Worm (Caenorhabditis elegans) whole organism, L4 larva: ENCODE data around the gene B0280.9.

Source experiments
- F10B5.3 ChIP-seq: sonication (generic microtip); optimal IDR thresholded peaks from 2 replicates; lab custom pipeline; 2016; ENCODE audit warnings: mild to moderate bottlenecking, missing genetic modification characterization, missing compliant biosample characterization
- F37D6.2 ChIP-seq: sonication (generic microtip); optimal IDR thresholded peaks from 2 replicates; lab custom pipeline; 2016; ENCODE audit warnings: mild to moderate bottlenecking, missing genetic modification characterization, missing compliant biosample characterization
- F49E8.2 ChIP-seq: sonication (generic microtip); optimal IDR thresholded peaks from 2 replicates; lab custom pipeline; 2016; ENCODE audit warnings: missing compliant biosample characterization, mild to moderate bottlenecking, missing genetic modification characterization, borderline replicate concordance
- R02D3.7 ChIP-seq: fragments of 150-350 bp; sonication (generic microtip); optimal IDR thresholded peaks from 3 replicates; lab custom pipeline; 2014; ENCODE audit warnings: missing biosample characterization, missing genetic modification characterization
- T20F7.1 ChIP-seq: fragments of 200-800 bp; sonication (Bioruptor generic); optimal IDR thresholded peaks from 2 replicates; lab custom pipeline; 2018; ENCODE audit warnings: mild to moderate bottlenecking, missing genetic modification characterization, missing compliant biosample characterization
- Y105C5A.15 ChIP-seq: fragments of 200-800 bp; sonication (Bioruptor generic); IDR thresholded peaks from 2 replicates; pipeline ENCODE4 v1.3.6; 2022; ENCODE audit warnings: missing genetic modification characterization, missing compliant biosample characterization
- Y48G9A.11 ChIP-seq: fragments of 200-800 bp; sonication (Bioruptor generic); IDR thresholded peaks from 2 replicates; pipeline ENCODE4 v1.3.6; 2022; ENCODE audit warnings: missing genetic modification reagents, missing genetic modification characterization, missing compliant biosample characterization
- ZK546.5 ChIP-seq, 2 experiments: sonication (generic microtip); optimal IDR thresholded peaks; 2 replicates each; lab custom pipeline; 2017; ENCODE audit warnings: missing biosample characterization in 2 of 2, missing genetic modification characterization in 2 of 2
- aha-1 ChIP-seq: fragments of 150-350 bp; peaks from one replicate; lab custom pipeline; 2014; ENCODE audit warnings: missing biosample characterization, missing genetic modification characterization
- arid-1 ChIP-seq: fragments of 200-800 bp; sonication (Bioruptor generic); conservative IDR thresholded peaks from 2 replicates; pipeline ENCODE4 v1.3.6; 2022; ENCODE audit warnings: missing genetic modification reagents, missing genetic modification characterization, missing compliant biosample characterization
- attf-4 ChIP-seq: sonication (generic microtip); optimal IDR thresholded peaks from 3 replicates; lab custom pipeline; 2017; ENCODE audit warnings: missing biosample characterization, missing genetic modification characterization
- ceh-20 ChIP-seq: fragments of 200-800 bp; sonication (Bioruptor generic); IDR thresholded peaks from 2 replicates; pipeline ENCODE4 v1.3.6; 2022; ENCODE audit warnings: missing genetic modification reagents, missing genetic modification characterization, missing compliant biosample characterization
- ctbp-1 ChIP-seq: fragments of 200-800 bp; sonication (Bioruptor generic); IDR thresholded peaks from 2 replicates; pipeline ENCODE4 v1.3.6; 2022; ENCODE audit warnings: missing genetic modification reagents, missing genetic modification characterization, missing compliant biosample characterization
- daf-16 ChIP-seq, 3 experiments: sonication (generic microtip); optimal IDR thresholded peaks; 2 replicates each; lab custom pipeline; 2016 to 2017; ENCODE audit warnings: missing genetic modification characterization in 3 of 3, missing genetic modification reagents in 3 of 3, mild to moderate bottlenecking in 2 of 3, missing compliant biosample characterization in 2 of 3, missing biosample characterization in 1 of 3, moderate library complexity in 1 of 3
- daf-8 ChIP-seq: fragments of 200-800 bp; sonication (Bioruptor generic); IDR thresholded peaks from 2 replicates; pipeline ENCODE4 v1.3.6; 2022; ENCODE audit warnings: missing genetic modification characterization, missing compliant biosample characterization
- dmd-9 ChIP-seq: fragments of 200-800 bp; sonication (Bioruptor generic); IDR thresholded peaks from 2 replicates; pipeline ENCODE4 v1.3.6; 2022; ENCODE audit warnings: missing genetic modification reagents, missing genetic modification characterization, missing compliant biosample characterization
- dpl-1 ChIP-seq: fragments of 150-350 bp; optimal IDR thresholded peaks from 2 replicates; lab custom pipeline; 2014; ENCODE audit warnings: missing biosample characterization, missing genetic modification reagents, missing genetic modification characterization
- duxl-1 ChIP-seq: sonication (generic microtip); optimal IDR thresholded peaks from 2 replicates; lab custom pipeline; 2016; ENCODE audit warnings: mild to moderate bottlenecking, missing genetic modification characterization, moderate library complexity, missing compliant biosample characterization; ENCODE audit not compliant: poor library complexity
- dve-1 ChIP-seq: sonication (generic microtip); optimal IDR thresholded peaks from 2 replicates; lab custom pipeline; 2017; ENCODE audit warnings: antibody characterized with exemption, mild to moderate bottlenecking, missing genetic modification characterization, missing compliant biosample characterization; ENCODE audit not compliant: insufficient read depth
- fkh-10 ChIP-seq: fragments of 150-350 bp; optimal IDR thresholded peaks from 2 replicates; lab custom pipeline; 2014; ENCODE audit warnings: missing biosample characterization, missing genetic modification reagents, missing genetic modification characterization
- hlh-11 ChIP-seq: fragments of 200-800 bp; sonication (Bioruptor generic); optimal IDR thresholded peaks from 2 replicates; lab custom pipeline; 2018; ENCODE audit warnings: mild to moderate bottlenecking, missing genetic modification characterization, missing compliant biosample characterization
- jun-1 ChIP-seq: fragments of 150-350 bp; optimal IDR thresholded peaks from 2 replicates; lab custom pipeline; 2014; ENCODE audit warnings: missing biosample characterization, missing genetic modification reagents, missing genetic modification characterization
- lim-7 ChIP-seq: fragments of 200-800 bp; sonication (Bioruptor generic); IDR thresholded peaks from 2 replicates; pipeline ENCODE4 v1.3.6; 2022; ENCODE audit warnings: missing genetic modification characterization, missing compliant biosample characterization
- lin-13 ChIP-seq: fragments of 150-350 bp; optimal IDR thresholded peaks from 2 replicates; lab custom pipeline; 2014; ENCODE audit warnings: missing biosample characterization, missing genetic modification reagents, missing genetic modification characterization
- lin-15B ChIP-seq: fragments of 150-350 bp; sonication (generic microtip); optimal IDR thresholded peaks from 3 replicates; lab custom pipeline; 2014; ENCODE audit warnings: missing biosample characterization, missing genetic modification characterization
- lin-38 ChIP-seq: fragments of 200-800 bp; sonication (Bioruptor generic); IDR thresholded peaks from 2 replicates; pipeline ENCODE4 v1.3.6; 2022; ENCODE audit warnings: missing genetic modification reagents, missing genetic modification characterization, missing compliant biosample characterization
- lsy-2 ChIP-seq, 2 experiments: fragments of 150-350 bp in 1 of 2; sonication (generic microtip) in 1 of 2; optimal IDR thresholded peaks; 2 replicates each; lab custom pipeline; 2014 to 2017; ENCODE audit warnings: missing biosample characterization in 2 of 2, missing genetic modification characterization in 2 of 2
- mdl-1 ChIP-seq, 2 experiments: fragments of 150-350 bp in 1 of 2; sonication (generic microtip) in 1 of 2; optimal IDR thresholded peaks; 2 replicates each; lab custom pipeline; 2014 to 2017; ENCODE audit warnings: missing biosample characterization in 2 of 2, missing genetic modification characterization in 2 of 2
- mdt-29 ChIP-seq: fragments of 200-800 bp; sonication (Bioruptor generic); IDR thresholded peaks from 2 replicates; pipeline ENCODE4 v1.3.6; 2022; ENCODE audit warnings: missing genetic modification reagents, missing genetic modification characterization, missing compliant biosample characterization
- mes-2 ChIP-seq: sonication (generic microtip); optimal IDR thresholded peaks from 2 replicates; lab custom pipeline; 2016; ENCODE audit warnings: missing genotype, mild to moderate bottlenecking, missing genetic modification characterization, missing compliant biosample characterization; ENCODE audit not compliant: poor library complexity, severe bottlenecking
- mxl-2 ChIP-seq: fragments of 200-800 bp; sonication (Bioruptor generic); conservative IDR thresholded peaks from 2 replicates; pipeline ENCODE4 v1.3.6; 2022; ENCODE audit warnings: missing genetic modification reagents, missing genetic modification characterization, missing compliant biosample characterization
- nhr-10 ChIP-seq: fragments of 150-350 bp; optimal IDR thresholded peaks from 2 replicates; lab custom pipeline; 2014; ENCODE audit warnings: missing biosample characterization, missing genetic modification characterization
- nhr-11 ChIP-seq: fragments of 150-350 bp; optimal IDR thresholded peaks from 2 replicates; lab custom pipeline; 2014; ENCODE audit warnings: missing biosample characterization, missing genetic modification characterization
- nhr-111 ChIP-seq: fragments of 200-800 bp; sonication (Bioruptor generic); optimal IDR thresholded peaks from 2 replicates; lab custom pipeline; 2018; ENCODE audit warnings: mild to moderate bottlenecking, missing genetic modification characterization, missing compliant biosample characterization
- nhr-42 ChIP-seq: fragments of 200-800 bp; sonication (Bioruptor generic); IDR thresholded peaks from 2 replicates; pipeline ENCODE4 v1.3.6; 2022; ENCODE audit warnings: missing genetic modification characterization, missing compliant biosample characterization
- nhr-6 ChIP-seq: fragments of 150-350 bp; optimal IDR thresholded peaks from 2 replicates; lab custom pipeline; 2014; ENCODE audit warnings: missing biosample characterization, missing genetic modification characterization
- nhr-77 ChIP-seq: fragments of 150-350 bp; optimal IDR thresholded peaks from 2 replicates; lab custom pipeline; 2014; ENCODE audit warnings: missing biosample characterization, missing genetic modification characterization
- pha-4 ChIP-seq, 2 experiments: fragments of 150-350 bp in 1 of 2; fragments of 200-800 bp in 1 of 2; sonication (Bioruptor generic) in 1 of 2; IDR thresholded peaks in 1 of 2; optimal IDR thresholded peaks in 1 of 2; 2 replicates each; pipeline versions ENCODE4 v1.3.6 to Lab custom; 2014 to 2022; ENCODE audit warnings: missing genetic modification characterization in 2 of 2, missing genetic modification reagents in 2 of 2, missing biosample characterization in 1 of 2, missing compliant biosample characterization in 1 of 2
- saeg-2 ChIP-seq: fragments of 200-800 bp; sonication (Bioruptor generic); IDR thresholded peaks from 2 replicates; pipeline ENCODE4 v1.3.6; 2022; ENCODE audit warnings: missing genetic modification reagents, missing genetic modification characterization, missing compliant biosample characterization
- set-16 ChIP-seq: fragments of 200-800 bp; sonication (Bioruptor generic); IDR thresholded peaks from 2 replicates; pipeline ENCODE4 v1.3.6; 2022; ENCODE audit warnings: missing genetic modification reagents, missing genetic modification characterization, missing compliant biosample characterization
- tra-1 ChIP-seq: fragments of 200-800 bp; sonication (Bioruptor generic); IDR thresholded peaks from 2 replicates; pipeline ENCODE4 v1.3.6; 2022; ENCODE audit warnings: missing genetic modification reagents, missing genetic modification characterization, missing compliant biosample characterization
- unc-130 ChIP-seq: sonication (generic microtip); optimal IDR thresholded peaks from 2 replicates; lab custom pipeline; 2016; ENCODE audit warnings: missing genetic modification reagents, missing genetic modification characterization, missing compliant biosample characterization
- unc-62 ChIP-seq, 3 experiments: fragments of 150-350 bp in 1 of 3; sonication (generic microtip); optimal IDR thresholded peaks in 2 of 3; peaks in 1 of 3; 1 replicate in 1 of 3; 2 replicates in 2 of 3; lab custom pipeline; 2014 to 2017; ENCODE audit warnings: missing biosample characterization in 3 of 3, missing genetic modification characterization in 3 of 3, missing genetic modification reagents in 3 of 3, missing genotype in 1 of 3
- vab-7 ChIP-seq: fragments of 200-800 bp; sonication (Bioruptor generic); IDR thresholded peaks from 2 replicates; pipeline ENCODE4 v1.3.6; 2022; ENCODE audit warnings: missing genetic modification reagents, missing genetic modification characterization, missing compliant biosample characterization
- zag-1 ChIP-seq: fragments of 150-350 bp; optimal IDR thresholded peaks from 2 replicates; lab custom pipeline; 2014; ENCODE audit warnings: missing biosample characterization, missing genetic modification characterization
- zfp-2 ChIP-seq: sonication (generic microtip); optimal IDR thresholded peaks from 2 replicates; lab custom pipeline; 2016; ENCODE audit warnings: mild to moderate bottlenecking, missing genetic modification characterization, missing compliant biosample characterization
- zip-2 ChIP-seq: fragments of 150-350 bp; optimal IDR thresholded peaks from 2 replicates; lab custom pipeline; 2014; ENCODE audit warnings: missing biosample characterization, missing genetic modification characterization

B0280.9 gene

DNA sequence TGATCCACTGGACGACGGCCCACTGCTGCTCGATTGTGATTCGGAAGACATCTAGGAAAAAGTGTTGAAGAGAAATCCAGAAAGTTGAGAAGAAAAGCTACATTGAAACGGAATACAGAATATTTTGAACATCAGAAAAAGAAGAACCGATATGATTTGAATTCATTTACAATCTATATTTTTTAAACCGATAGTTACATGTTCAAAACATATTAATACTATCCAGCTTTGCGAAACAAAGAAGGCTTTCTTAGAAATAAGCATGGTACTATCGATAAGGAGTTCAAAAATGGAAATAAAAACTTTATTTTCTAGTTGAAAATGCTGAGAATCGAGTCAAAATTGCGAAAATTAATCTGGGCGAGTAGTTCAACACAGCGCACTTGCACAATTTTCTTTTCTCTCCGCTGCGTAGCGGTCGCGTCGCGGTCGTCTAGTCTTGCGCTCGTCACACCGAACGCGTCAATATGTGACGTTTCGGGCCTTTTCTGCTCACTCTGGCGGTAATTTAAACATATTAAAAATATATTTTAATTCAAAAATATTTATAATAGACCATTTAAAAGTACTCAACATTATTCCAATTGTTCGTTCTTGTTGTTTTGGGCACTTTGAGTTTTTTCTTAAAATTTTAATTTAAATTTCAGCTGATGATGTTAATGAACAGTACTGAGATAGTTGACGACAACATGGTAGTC lies 39.5 kb upstream of the B0280.9 start, which contains the start of the genes syf-2 and K04G7.1 (continued):
- peak; percentile 92 for TF ChIP-seq nhr-77
- no peak for TF ChIP-seq daf-8 (GFP tag; lab: Robert Waterston, UW)
- peak; percentile 14 to 26 for TF ChIP-seq daf-16 (GFP tag; optimal IDR thresholded peaks at IDR 0.05; lab: Kevin White, UChicago)
- TF ChIP-seq daf-16 (tag; optimal IDR thresholded peaks at IDR 0.05; lab: Kevin White, UChicago), result peak; percentile 65
- TF ChIP-seq Y105C5A.15 (GFP tag; lab: Robert Waterston, UW), result no peak
- TF ChIP-seq attf-4 (tag; lab: Kevin White, UChicago), result no peak
- TF ChIP-seq F37D6.2 (tag; lab: Kevin White, UChicago), result peak; percentile 83
- no peak for TF ChIP-seq nhr-10 (tag; lab: Kevin White, UChicago)
- no peak for TF ChIP-seq mxl-2 (GFP tag; lab: Robert Waterston, UW)
- 0 out of 2 replicates have a peak, but pooled peaks have one; percentile 37 for TF ChIP-seq Y48G9A.11
- TF ChIP-seq R02D3.7 (tag; lab: Kevin White, UChicago), result no peak
- peak; percentile 47 to 96 for TF ChIP-seq lsy-2 (tag; optimal IDR thresholded peaks at IDR 0.05; lab: Kevin White, UChicago)
- peak; percentile 53; the same call in 1 of the 2 replicates for TF ChIP-seq ctbp-1
- TF ChIP-seq lin-13 (GFP tag; lab: Kevin White, UChicago), result peak; percentile 98
- TF ChIP-seq zfp-2 (tag; lab: Kevin White, UChicago), result peak; percentile 80
- TF ChIP-seq mdt-29 (GFP tag; lab: Robert Waterston, UW), result peak; percentile 45; the same call in 1 of the 2 replicates
- peak; percentile 79 for TF ChIP-seq lin-15B
- peak; percentile 74; the same call in 1 of the 2 replicates for TF ChIP-seq saeg-2
- TF ChIP-seq tra-1 (GFP tag; lab: Robert Waterston, UW), result 0 out of 2 replicates have a peak, but pooled peaks have one; percentile 57
- TF ChIP-seq aha-1, result peak; percentile 87
- TF ChIP-seq arid-1, result peak; percentile 78
- peak in 1 of 2 experiments; percentile 62 for TF ChIP-seq unc-62 (GFP tag; optimal IDR thresholded peaks at IDR 0.05 in 1 of 2; lab: Kevin White, UChicago)
- no peak for TF ChIP-seq unc-62 (tag; optimal IDR thresholded peaks at IDR 0.05; lab: Kevin White, UChicago)
- TF ChIP-seq ceh-20 (GFP tag; lab: Robert Waterston, UW), result peak; percentile 66; the same call in 1 of the 2 replicates
- TF ChIP-seq F49E8.2 (tag; lab: Kevin White, UChicago), result peak; percentile 6
- peak; percentile 76 for TF ChIP-seq unc-130
- TF ChIP-seq dpl-1, result peak; percentile 95
- no peak for TF ChIP-seq jun-1 (tag; lab: Kevin White, UChicago)
- peak; percentile 27; the same call in 1 of the 2 replicates for TF ChIP-seq set-16 (GFP tag; lab: Robert Waterston, UW)
- TF ChIP-seq lim-7, result no peak
- TF ChIP-seq dmd-9 (GFP tag; lab: Robert Waterston, UW), result peak; percentile 77
- no peak for TF ChIP-seq F10B5.3
- TF ChIP-seq nhr-111, result no peak
- TF ChIP-seq mdl-1 (tag; optimal IDR thresholded peaks at IDR 0.05; lab: Kevin White, UChicago), result peak in 1 of 2 experiments; percentile 48
- peak; percentile 88 for TF ChIP-seq fkh-10 (GFP tag; lab: Kevin White, UChicago)
- peak; percentile 91 for TF ChIP-seq T20F7.1 (GFP tag; lab: Kevin White, UChicago)
- peak; percentile 78 for TF ChIP-seq nhr-6 (tag; lab: Kevin White, UChicago)
- peak; percentile 2 for TF ChIP-seq zag-1
- no peak for TF ChIP-seq zip-2 (tag; lab: Kevin White, UChicago)
- TF ChIP-seq ZK546.5 (tag; optimal IDR thresholded peaks at IDR 0.05; lab: Kevin White, UChicago), result peak in 1 of 2 experiments; percentile 18
- peak; percentile 85 for TF ChIP-seq nhr-11 (tag; lab: Kevin White, UChicago)
- TF ChIP-seq mes-2, result peak; percentile 91
- TF ChIP-seq pha-4 (GFP tag; IDR thresholded peaks at IDR 0.05; lab: Robert Waterston, UW), result peak; percentile 86
- TF ChIP-seq pha-4 (tag; optimal IDR thresholded peaks at IDR 0.05; lab: Kevin White, UChicago), result no peak
- peak; percentile 47; the same call in 1 of the 2 replicates for TF ChIP-seq vab-7 (GFP tag; lab: Robert Waterston, UW)
- peak; percentile 91 for TF ChIP-seq lin-38
- TF ChIP-seq nhr-42 (GFP tag; lab: Robert Waterston, UW), result peak; percentile 86
- TF ChIP-seq hlh-11 (tag; lab: Kevin White, UChicago), result peak; percentile 91
- peak; percentile 90 for TF ChIP-seq dve-1 (tag; lab: Kevin White, UChicago)
- peak; percentile 16 for TF ChIP-seq duxl-1 (tag; lab: Kevin White, UChicago)
